Worm (Caenorhabditis elegans) whole organism, L4 larva: ENCODE results near the gene F56D6.18.

Experiments used
- F10B5.3 ChIP-seq: sonication (generic microtip); optimal IDR thresholded peaks from 2 replicates; lab custom pipeline; 2016; ENCODE audit warnings: mild to moderate bottlenecking, missing genetic modification characterization, missing compliant biosample characterization
- F44E2.7 ChIP-seq: fragments of 200-800 bp; sonication (Bioruptor generic); IDR thresholded peaks from 2 replicates; pipeline ENCODE4 v2.1.2; 2022; ENCODE audit warnings: missing genetic modification characterization, missing compliant biosample characterization
- F49E8.2 ChIP-seq: sonication (generic microtip); optimal IDR thresholded peaks from 2 replicates; lab custom pipeline; 2016; ENCODE audit warnings: missing compliant biosample characterization, mild to moderate bottlenecking, missing genetic modification characterization, borderline replicate concordance
- Y105C5A.15 ChIP-seq: fragments of 200-800 bp; sonication (Bioruptor generic); IDR thresholded peaks from 2 replicates; pipeline ENCODE4 v1.3.6; 2022; ENCODE audit warnings: missing genetic modification characterization, missing compliant biosample characterization
- Y48G9A.11 ChIP-seq: fragments of 200-800 bp; sonication (Bioruptor generic); IDR thresholded peaks from 2 replicates; pipeline ENCODE4 v1.3.6; 2022; ENCODE audit warnings: missing genetic modification reagents, missing genetic modification characterization, missing compliant biosample characterization
- Y5F2A.4 ChIP-seq: fragments of 200-800 bp; sonication (Bioruptor generic); optimal IDR thresholded peaks from 2 replicates; lab custom pipeline; 2018; ENCODE audit warnings: mild to moderate bottlenecking, missing genetic modification characterization, missing compliant biosample characterization
- ZK546.5 ChIP-seq, 2 experiments: sonication (generic microtip); optimal IDR thresholded peaks; 2 replicates each; lab custom pipeline; 2017; ENCODE audit warnings: missing biosample characterization in 2 of 2, missing genetic modification characterization in 2 of 2
- aly-2 ChIP-seq: sonication (generic microtip); optimal IDR thresholded peaks from 2 replicates; lab custom pipeline; 2018; ENCODE audit warnings: missing biosample characterization, missing genetic modification characterization
- ama-1 ChIP-seq: fragments of 150-350 bp; optimal IDR thresholded peaks from 2 replicates; lab custom pipeline; 2014; ENCODE audit warnings: inconsistent platforms, mixed read lengths
- ceh-20 ChIP-seq: fragments of 200-800 bp; sonication (Bioruptor generic); IDR thresholded peaks from 2 replicates; pipeline ENCODE4 v1.3.6; 2022; ENCODE audit warnings: missing genetic modification reagents, missing genetic modification characterization, missing compliant biosample characterization
- ceh-28 ChIP-seq: fragments of 150-350 bp; optimal IDR thresholded peaks from 2 replicates; lab custom pipeline; 2014; ENCODE audit warnings: missing biosample characterization, missing genetic modification reagents, missing genetic modification characterization
- ceh-62 ChIP-seq: sonication (generic microtip); optimal IDR thresholded peaks from 2 replicates; lab custom pipeline; 2017; ENCODE audit warnings: missing biosample characterization, missing genetic modification characterization
- ceh-82 ChIP-seq: sonication (generic microtip); optimal IDR thresholded peaks from 2 replicates; lab custom pipeline; 2017; ENCODE audit warnings: missing biosample characterization, missing genetic modification characterization
- ces-1 ChIP-seq: fragments of 150-350 bp; sonication (generic microtip); optimal IDR thresholded peaks from 4 replicates; lab custom pipeline; 2014; ENCODE audit warnings: missing biosample characterization, missing genetic modification reagents, missing genetic modification characterization
- daf-12 ChIP-seq: fragments of 150-350 bp; optimal IDR thresholded peaks from 2 replicates; lab custom pipeline; 2014; ENCODE audit warnings: missing biosample characterization, missing genetic modification reagents, missing genetic modification characterization
- dmd-8 ChIP-seq: fragments of 200-800 bp; sonication (Bioruptor generic); IDR thresholded peaks from 2 replicates; pipeline ENCODE4 v1.3.6; 2022; ENCODE audit warnings: missing genetic modification characterization, missing compliant biosample characterization
- dpl-1 ChIP-seq: fragments of 150-350 bp; optimal IDR thresholded peaks from 2 replicates; lab custom pipeline; 2014; ENCODE audit warnings: missing biosample characterization, missing genetic modification reagents, missing genetic modification characterization
- egl-27 ChIP-seq: sonication (generic microtip); optimal IDR thresholded peaks from 3 replicates; lab custom pipeline; 2017; ENCODE audit warnings: missing biosample characterization, missing genetic modification reagents, missing genetic modification characterization
- hif-1 ChIP-seq, 2 experiments: sonication (generic microtip); optimal IDR thresholded peaks; 2 replicates each; lab custom pipeline; 2016 to 2017; ENCODE audit warnings: missing compliant biosample characterization in 2 of 2, missing genetic modification characterization in 2 of 2, missing genetic modification reagents in 2 of 2, missing genotype in 2 of 2, mild to moderate bottlenecking in 1 of 2
- hlh-11 ChIP-seq: fragments of 200-800 bp; sonication (Bioruptor generic); optimal IDR thresholded peaks from 2 replicates; lab custom pipeline; 2018; ENCODE audit warnings: mild to moderate bottlenecking, missing genetic modification characterization, missing compliant biosample characterization
- hmg-1.1 ChIP-seq: fragments of 200-800 bp; sonication (Bioruptor generic); IDR thresholded peaks from 2 replicates; pipeline ENCODE4 v1.3.6; 2022; ENCODE audit warnings: missing genetic modification reagents, missing genetic modification characterization, missing compliant biosample characterization
- jun-1 ChIP-seq: fragments of 150-350 bp; optimal IDR thresholded peaks from 2 replicates; lab custom pipeline; 2014; ENCODE audit warnings: missing biosample characterization, missing genetic modification reagents, missing genetic modification characterization
- lim-7 ChIP-seq: fragments of 200-800 bp; sonication (Bioruptor generic); IDR thresholded peaks from 2 replicates; pipeline ENCODE4 v1.3.6; 2022; ENCODE audit warnings: missing genetic modification characterization, missing compliant biosample characterization
- lin-1 ChIP-seq: fragments of 200-800 bp; sonication (Bioruptor generic); IDR thresholded peaks from 2 replicates; pipeline ENCODE4 v1.3.6; 2022; ENCODE audit warnings: missing genetic modification reagents, missing genetic modification characterization, missing compliant biosample characterization
- lin-29 ChIP-seq: fragments of 200-800 bp; sonication (Bioruptor generic); IDR thresholded peaks from 2 replicates; pipeline ENCODE4 v1.3.6; 2022; ENCODE audit warnings: missing genetic modification reagents, missing genetic modification characterization, missing compliant biosample characterization
- lir-3 ChIP-seq: sonication (generic microtip); optimal IDR thresholded peaks from 2 replicates; lab custom pipeline; 2016; ENCODE audit warnings: mild to moderate bottlenecking, missing genetic modification characterization, missing compliant biosample characterization
- lsy-2 ChIP-seq, 2 experiments: fragments of 150-350 bp in 1 of 2; sonication (generic microtip) in 1 of 2; optimal IDR thresholded peaks; 2 replicates each; lab custom pipeline; 2014 to 2017; ENCODE audit warnings: missing biosample characterization in 2 of 2, missing genetic modification characterization in 2 of 2
- mdl-1 ChIP-seq, 2 experiments: fragments of 150-350 bp in 1 of 2; sonication (generic microtip) in 1 of 2; optimal IDR thresholded peaks; 2 replicates each; lab custom pipeline; 2014 to 2017; ENCODE audit warnings: missing biosample characterization in 2 of 2, missing genetic modification characterization in 2 of 2
- nhr-10 ChIP-seq: fragments of 150-350 bp; optimal IDR thresholded peaks from 2 replicates; lab custom pipeline; 2014; ENCODE audit warnings: missing biosample characterization, missing genetic modification characterization
- nhr-102 ChIP-seq: sonication (generic microtip); optimal IDR thresholded peaks from 2 replicates; lab custom pipeline; 2016; ENCODE audit warnings: mild to moderate bottlenecking, missing genetic modification characterization, moderate library complexity, missing compliant biosample characterization
- nhr-11 ChIP-seq: fragments of 150-350 bp; optimal IDR thresholded peaks from 2 replicates; lab custom pipeline; 2014; ENCODE audit warnings: missing biosample characterization, missing genetic modification characterization
- nhr-111 ChIP-seq: fragments of 200-800 bp; sonication (Bioruptor generic); optimal IDR thresholded peaks from 2 replicates; lab custom pipeline; 2018; ENCODE audit warnings: mild to moderate bottlenecking, missing genetic modification characterization, missing compliant biosample characterization
- nhr-25 ChIP-seq: sonication (generic microtip); optimal IDR thresholded peaks from 2 replicates; lab custom pipeline; 2017; ENCODE audit warnings: missing genetic modification characterization, mild to moderate bottlenecking, missing compliant biosample characterization, antibody characterized with exemption, moderate library complexity, borderline replicate concordance; ENCODE audit not compliant: insufficient read depth
- php-3 ChIP-seq: fragments of 200-800 bp; sonication (Bioruptor generic); IDR thresholded peaks from 2 replicates; pipeline ENCODE4 v1.3.6; 2022; ENCODE audit warnings: missing genetic modification reagents, missing genetic modification characterization, missing compliant biosample characterization
- set-16 ChIP-seq: fragments of 200-800 bp; sonication (Bioruptor generic); IDR thresholded peaks from 2 replicates; pipeline ENCODE4 v1.3.6; 2022; ENCODE audit warnings: missing genetic modification reagents, missing genetic modification characterization, missing compliant biosample characterization
- skn-1 ChIP-seq: fragments of 150-350 bp; optimal IDR thresholded peaks from 2 replicates; lab custom pipeline; 2014; ENCODE audit warnings: missing biosample characterization, missing genetic modification characterization
- snpc-1.2 ChIP-seq: fragments of 200-800 bp; sonication (Bioruptor generic); IDR thresholded peaks from 2 replicates; pipeline ENCODE4 v1.3.6; 2022; ENCODE audit warnings: missing genetic modification reagents, missing genetic modification characterization, missing compliant biosample characterization
- snpc-4 ChIP-seq: fragments of 150-350 bp; optimal IDR thresholded peaks from 2 replicates; lab custom pipeline; 2014; ENCODE audit warnings: missing biosample characterization, missing genetic modification characterization
- unc-62 ChIP-seq, 3 experiments: fragments of 150-350 bp in 1 of 3; sonication (generic microtip); optimal IDR thresholded peaks in 2 of 3; peaks in 1 of 3; 1 replicate in 1 of 3; 2 replicates in 2 of 3; lab custom pipeline; 2014 to 2017; ENCODE audit warnings: missing biosample characterization in 3 of 3, missing genetic modification characterization in 3 of 3, missing genetic modification reagents in 3 of 3, missing genotype in 1 of 3
- zfp-2 ChIP-seq: sonication (generic microtip); optimal IDR thresholded peaks from 2 replicates; lab custom pipeline; 2016; ENCODE audit warnings: mild to moderate bottlenecking, missing genetic modification characterization, missing compliant biosample characterization

F56D6.18 gene

DNA sequence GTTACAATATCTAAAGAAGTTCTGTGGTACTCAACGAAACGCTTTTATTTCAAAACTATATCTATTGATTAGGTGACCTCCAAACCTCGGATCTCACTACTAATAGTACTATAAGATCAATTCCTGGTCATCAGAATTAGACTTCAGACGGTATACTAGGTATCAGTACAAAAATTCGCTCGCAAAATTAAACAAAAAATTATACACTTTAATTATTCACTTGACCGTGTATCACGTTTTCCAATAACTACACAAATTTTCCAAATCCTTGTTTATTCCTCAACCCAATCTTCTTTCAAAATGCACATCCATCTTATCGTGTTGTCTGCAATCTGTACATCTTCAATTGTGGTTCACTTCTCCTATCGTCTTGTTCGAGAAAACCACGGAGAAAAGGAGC, 6.4 kb upstream of the F56D6.18 start, which contains the start of gene F56D6.23:
F56D6.23 (plus strand) TSS at position 301 of the 400 bp plus-strand sequence.
- TF ChIP-seq ZK546.5 (tag; optimal IDR thresholded peaks at IDR 0.05; lab: Kevin White, UChicago) (no peak), nhr-25 (tag; lab: Kevin White, UChicago) (no peak), F44E2.7 (GFP tag; lab: Robert Waterston, UW) (no peak), jun-1 (tag; lab: Kevin White, UChicago) (no peak)

DNA sequence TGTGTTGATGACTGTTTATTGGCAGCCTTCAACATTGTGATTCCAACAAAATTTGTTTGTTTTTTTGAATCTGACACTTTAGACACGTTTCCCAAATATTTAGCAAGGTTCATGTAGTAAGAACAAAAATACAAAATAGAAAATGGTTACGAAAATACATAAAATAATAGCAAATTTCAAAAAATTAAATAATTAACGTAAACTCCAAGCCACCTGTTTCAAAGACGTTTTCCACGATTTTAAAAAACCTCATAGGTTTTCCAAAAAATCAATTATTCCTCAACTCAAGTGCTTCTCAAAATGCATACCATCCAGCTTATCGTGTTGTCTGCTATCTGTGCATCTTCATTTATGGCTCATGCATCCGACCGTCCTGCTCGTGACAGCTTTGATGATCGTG, 5.7 kb upstream of the F56D6.18 start, which contains the start of gene F56D6.14:
F56D6.14 (plus strand) TSS at position 301 of the 400 bp plus-strand sequence.
- TF ChIP-seq lin-1 (GFP tag; lab: Robert Waterston, UW) (no peak), unc-62 (GFP tag; optimal IDR thresholded peaks at IDR 0.05 in 1 of 2; lab: Kevin White, UChicago) (peak in 1 of 2 experiments; percentile 73), unc-62 (tag; optimal IDR thresholded peaks at IDR 0.05; lab: Kevin White, UChicago) (no peak)

DNA sequence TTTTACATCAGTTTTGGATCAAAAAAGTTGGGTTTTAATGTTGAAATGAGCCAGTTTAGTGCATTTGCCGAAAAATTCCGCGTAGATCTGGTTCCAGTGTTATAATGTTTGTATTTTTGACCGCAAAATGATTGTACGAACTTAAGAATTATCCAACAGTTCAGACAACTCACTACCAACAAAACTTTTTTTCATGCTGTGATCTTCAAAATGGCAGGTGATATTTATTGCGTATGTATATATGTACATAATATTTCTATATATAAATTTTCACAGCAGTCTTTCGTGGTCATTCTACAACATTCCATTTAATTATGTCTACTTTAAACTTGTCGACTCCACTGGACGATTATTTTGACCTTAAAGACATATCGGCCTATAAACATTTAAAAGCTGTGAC, 3.5 kb upstream of the F56D6.18 start, which contains the start of gene srz-20:
srz-20 (plus strand) TSS at position 301 of the 400 bp plus-strand sequence.
- TF ChIP-seq skn-1 (tag; lab: Kevin White, UChicago), result no peak
- TF ChIP-seq mdl-1 (tag; optimal IDR thresholded peaks at IDR 0.05; lab: Kevin White, UChicago), result no peak
- TF ChIP-seq ama-1 (lab: Kevin White, UChicago), result no peak
- no peak for TF ChIP-seq nhr-11 (tag; lab: Kevin White, UChicago)
- TF ChIP-seq lsy-2 (tag; optimal IDR thresholded peaks at IDR 0.05; lab: Kevin White, UChicago), result no peak
- no peak for TF ChIP-seq set-16
- no peak for TF ChIP-seq F49E8.2 (tag; lab: Kevin White, UChicago)
- no peak for TF ChIP-seq nhr-10
- no peak for TF ChIP-seq F10B5.3 (tag; lab: Kevin White, UChicago)
- no peak for TF ChIP-seq ceh-28 (tag; lab: Kevin White, UChicago)
- no peak for TF ChIP-seq ceh-20
- TF ChIP-seq daf-12, result no peak

DNA sequence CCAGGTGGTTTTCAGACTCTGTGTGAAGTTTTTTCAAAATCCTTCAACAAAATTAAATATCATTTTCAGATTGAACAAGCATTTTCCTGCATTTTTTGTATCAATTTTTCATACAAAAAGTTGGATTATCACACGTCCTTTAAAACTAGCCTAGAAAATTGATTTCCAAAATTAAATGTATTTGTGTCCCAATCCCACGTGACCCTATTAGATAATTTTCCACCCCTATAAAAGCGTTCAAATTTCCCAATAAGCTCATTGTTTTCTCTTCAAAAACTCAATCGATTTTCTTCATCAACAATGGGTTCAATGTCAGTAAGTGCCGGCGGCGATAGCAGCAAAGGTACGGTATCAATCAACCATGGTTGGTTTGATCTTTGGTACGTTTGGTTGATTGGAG, 2.7 kb upstream of the F56D6.18 start, which contains the start of gene F56D6.19:
F56D6.19 (plus strand) TSS at position 301 of the 400 bp plus-strand sequence.
- TF ChIP-seq ces-1 (GFP tag; lab: Kevin White, UChicago) (no peak), snpc-1.2 (GFP tag; lab: Robert Waterston, UW) (no peak), ama-1 (lab: Kevin White, UChicago) (no peak), ceh-62 (tag; lab: Kevin White, UChicago) (no peak), php-3 (GFP tag; lab: Robert Waterston, UW) (no peak), Y5F2A.4 (no peak), nhr-111 (GFP tag; lab: Kevin White, UChicago) (no peak), skn-1 (tag; lab: Kevin White, UChicago) (no peak), hif-1 (tag; optimal IDR thresholded peaks at IDR 0.05; lab: Kevin White, UChicago) (no peak), snpc-4 (tag; lab: Kevin White, UChicago) (no peak), lin-29 (no peak), lir-3 (tag; lab: Kevin White, UChicago) (no peak), lin-1 (GFP tag; lab: Robert Waterston, UW) (no peak), dpl-1 (GFP tag; lab: Kevin White, UChicago) (no peak), ceh-28 (tag; lab: Kevin White, UChicago) (no peak), lsy-2 (tag; optimal IDR thresholded peaks at IDR 0.05; lab: Kevin White, UChicago) (no peak), nhr-102 (tag; lab: Kevin White, UChicago) (no peak), aly-2 (tag; lab: Kevin White, UChicago) (no peak)

DNA sequence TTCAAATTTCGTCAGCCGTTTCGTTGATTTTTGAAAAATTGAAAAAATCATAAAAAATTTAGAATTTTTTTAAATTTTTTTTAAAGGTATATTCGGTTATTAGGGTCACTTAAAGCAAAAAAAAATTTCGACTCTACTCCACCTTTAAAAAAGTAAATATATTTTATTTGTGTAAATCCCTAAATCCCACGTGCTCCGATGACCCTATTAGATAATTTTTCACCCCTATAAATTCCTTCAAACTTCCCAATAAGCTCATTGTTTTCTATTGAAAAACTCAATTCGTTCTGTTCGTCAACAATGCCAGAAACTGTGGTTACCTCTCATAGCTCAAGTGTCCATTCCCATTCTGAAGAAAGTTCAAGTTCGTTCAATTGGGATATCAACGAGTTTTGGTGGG, 850 bp upstream of the F56D6.18 start, which contains the start of gene F56D6.20:
F56D6.20 (plus strand) TSS at position 301 of the 400 bp plus-strand sequence.
- no peak for TF ChIP-seq Y48G9A.11 (GFP tag; lab: Robert Waterston, UW)
- no peak for TF ChIP-seq egl-27 (tag; lab: Kevin White, UChicago)
- TF ChIP-seq ceh-82 (tag; lab: Kevin White, UChicago), result no peak
- no peak for TF ChIP-seq hmg-1.1 (GFP tag; lab: Robert Waterston, UW)
- no peak for TF ChIP-seq Y105C5A.15 (GFP tag; lab: Robert Waterston, UW)
- no peak for TF ChIP-seq hlh-11 (tag; lab: Kevin White, UChicago)
- TF ChIP-seq dmd-8, result no peak
- no peak for TF ChIP-seq lim-7
- no peak for TF ChIP-seq zfp-2 (tag; lab: Kevin White, UChicago)
- TF ChIP-seq, all 104 proteins: peak for 0
